Worm (Caenorhabditis elegans) whole organism, mixed stage, embryonic: ENCODE measurements around the gene srh-67.

Source experiments
- M03D4.4 ChIP-seq: sonication (generic microtip); optimal IDR thresholded peaks from 2 replicates; lab custom pipeline; 2017; ENCODE audit warnings: mild to moderate bottlenecking, missing genetic modification characterization, missing compliant biosample characterization
- bed-3 ChIP-seq: fragments of 200-800 bp; sonication (Bioruptor generic); optimal IDR thresholded peaks from 3 replicates; lab custom pipeline; 2018; ENCODE audit warnings: mild to moderate bottlenecking, missing genetic modification characterization, moderate library complexity, missing compliant biosample characterization
- blmp-1 ChIP-seq: fragments of 150-350 bp; optimal IDR thresholded peaks from 2 replicates; lab custom pipeline; 2014; ENCODE audit warnings: missing biosample characterization, missing genetic modification characterization
- ceh-39 ChIP-seq: fragments of 150-350 bp; optimal IDR thresholded peaks from 2 replicates; lab custom pipeline; 2014; ENCODE audit warnings: missing biosample characterization, missing genetic modification characterization
- ceh-43 ChIP-seq: fragments of 200-800 bp; sonication (Bioruptor generic); optimal IDR thresholded peaks from 2 replicates; lab custom pipeline; 2018; ENCODE audit warnings: mild to moderate bottlenecking, missing genetic modification characterization, moderate library complexity, missing compliant biosample characterization
- ceh-83 ChIP-seq: fragments of 200-800 bp; sonication (Bioruptor generic); optimal IDR thresholded peaks from 2 replicates; lab custom pipeline; 2018; ENCODE audit warnings: mild to moderate bottlenecking, missing genetic modification characterization, missing compliant biosample characterization
- ces-1 ChIP-seq: fragments of 150-350 bp; optimal IDR thresholded peaks from 2 replicates; lab custom pipeline; 2014; ENCODE audit warnings: missing biosample characterization, missing genetic modification reagents, missing genetic modification characterization
- cnd-1 ChIP-seq: fragments of 200-800 bp; sonication (Bioruptor generic); optimal IDR thresholded peaks from 2 replicates; lab custom pipeline; 2018; ENCODE audit warnings: mild to moderate bottlenecking, missing genetic modification characterization, missing compliant biosample characterization
- drap-1 ChIP-seq: fragments of 200-800 bp; sonication (Bioruptor generic); optimal IDR thresholded peaks from 3 replicates; lab custom pipeline; 2018; ENCODE audit warnings: mild to moderate bottlenecking, missing genetic modification characterization, missing compliant biosample characterization
- elt-1 ChIP-seq: sonication (generic microtip); optimal IDR thresholded peaks from 2 replicates; lab custom pipeline; 2017; ENCODE audit warnings: missing genetic modification characterization, mild to moderate bottlenecking, missing compliant biosample characterization, antibody characterized with exemption, moderate library complexity, borderline replicate concordance; ENCODE audit not compliant: insufficient read depth
- elt-3 ChIP-seq: fragments of 150-350 bp; optimal IDR thresholded peaks from 2 replicates; lab custom pipeline; 2014; ENCODE audit warnings: missing biosample characterization, missing genetic modification characterization
- ham-2 ChIP-seq: fragments of 200-800 bp; sonication (Bioruptor generic); optimal IDR thresholded peaks from 2 replicates; lab custom pipeline; 2018; ENCODE audit warnings: mild to moderate bottlenecking, missing genetic modification characterization, missing compliant biosample characterization
- hlh-1 ChIP-seq: fragments of 150-350 bp; optimal IDR thresholded peaks from 2 replicates; lab custom pipeline; 2014; ENCODE audit warnings: missing biosample characterization, missing genetic modification reagents, missing genetic modification characterization
- lin-13 ChIP-seq: fragments of 150-350 bp; optimal IDR thresholded peaks from 2 replicates; lab custom pipeline; 2014; ENCODE audit warnings: missing biosample characterization, missing genetic modification characterization
- lsy-2 ChIP-seq: fragments of 150-350 bp; optimal IDR thresholded peaks from 2 replicates; lab custom pipeline; 2014; ENCODE audit warnings: missing biosample characterization, missing genetic modification characterization
- mab-5 ChIP-seq: fragments of 150-350 bp; optimal IDR thresholded peaks from 2 replicates; lab custom pipeline; 2014; ENCODE audit warnings: missing biosample characterization, missing genetic modification characterization
- mep-1 ChIP-seq: fragments of 150-350 bp; optimal IDR thresholded peaks from 2 replicates; lab custom pipeline; 2017; ENCODE audit warnings: missing biosample characterization, missing genetic modification reagents, missing genetic modification characterization, inconsistent platforms
- mls-2 ChIP-seq: sonication (generic microtip); optimal IDR thresholded peaks from 2 replicates; lab custom pipeline; 2016; ENCODE audit warnings: mild to moderate bottlenecking, missing genetic modification characterization, moderate library complexity, missing compliant biosample characterization
- nhr-2 ChIP-seq: fragments of 150-350 bp; optimal IDR thresholded peaks from 2 replicates; lab custom pipeline; 2014; ENCODE audit warnings: missing biosample characterization, missing genetic modification characterization
- nhr-237 ChIP-seq: fragments of 150-350 bp; optimal IDR thresholded peaks from 2 replicates; lab custom pipeline; 2014; ENCODE audit warnings: missing biosample characterization, missing genetic modification characterization
- nhr-28 ChIP-seq: fragments of 150-350 bp; optimal IDR thresholded peaks from 2 replicates; lab custom pipeline; 2014; ENCODE audit warnings: missing biosample characterization, missing genetic modification characterization
- nhr-76 ChIP-seq: sonication (generic microtip); optimal IDR thresholded peaks from 2 replicates; lab custom pipeline; 2017; ENCODE audit warnings: missing biosample characterization, missing genetic modification characterization
- pha-4 ChIP-seq: fragments of 150-350 bp; optimal IDR thresholded peaks from 2 replicates; lab custom pipeline; 2018; ENCODE audit warnings: missing biosample characterization, missing genetic modification reagents, missing genetic modification characterization
- sem-2 ChIP-seq: fragments of 200-800 bp; sonication (Bioruptor generic); optimal IDR thresholded peaks from 2 replicates; lab custom pipeline; 2018; ENCODE audit warnings: mild to moderate bottlenecking, missing genetic modification characterization, missing compliant biosample characterization
- sptf-1 ChIP-seq: sonication (generic microtip); optimal IDR thresholded peaks from 2 replicates; lab custom pipeline; 2017; ENCODE audit warnings: mild to moderate bottlenecking, missing genetic modification characterization, moderate library complexity, missing compliant biosample characterization
- tbx-8 ChIP-seq: fragments of 200-800 bp; sonication (Bioruptor generic); optimal IDR thresholded peaks from 2 replicates; lab custom pipeline; 2018; ENCODE audit warnings: mild to moderate bottlenecking, missing genetic modification characterization, moderate library complexity, missing compliant biosample characterization
- unc-120 ChIP-seq: sonication (generic microtip); optimal IDR thresholded peaks from 2 replicates; lab custom pipeline; 2017; ENCODE audit warnings: missing genetic modification characterization, missing compliant biosample characterization; ENCODE audit not compliant: poor library complexity, severe bottlenecking
- unc-39 ChIP-seq: fragments of 150-350 bp; optimal IDR thresholded peaks from 2 replicates; lab custom pipeline; 2014; ENCODE audit warnings: missing biosample characterization, missing genetic modification characterization
- unc-62 ChIP-seq: fragments of 150-350 bp; optimal IDR thresholded peaks from 2 replicates; lab custom pipeline; 2014; ENCODE audit warnings: missing biosample characterization, missing genetic modification reagents, missing genetic modification characterization
- zip-8 ChIP-seq: fragments of 150-350 bp; optimal IDR thresholded peaks from 2 replicates; lab custom pipeline; 2014; ENCODE audit warnings: missing biosample characterization, missing genetic modification characterization
- ztf-11 ChIP-seq: fragments of 150-350 bp; optimal IDR thresholded peaks from 2 replicates; lab custom pipeline; 2014; ENCODE audit warnings: missing biosample characterization, missing genetic modification characterization

The srh-67 gene

DNA sequence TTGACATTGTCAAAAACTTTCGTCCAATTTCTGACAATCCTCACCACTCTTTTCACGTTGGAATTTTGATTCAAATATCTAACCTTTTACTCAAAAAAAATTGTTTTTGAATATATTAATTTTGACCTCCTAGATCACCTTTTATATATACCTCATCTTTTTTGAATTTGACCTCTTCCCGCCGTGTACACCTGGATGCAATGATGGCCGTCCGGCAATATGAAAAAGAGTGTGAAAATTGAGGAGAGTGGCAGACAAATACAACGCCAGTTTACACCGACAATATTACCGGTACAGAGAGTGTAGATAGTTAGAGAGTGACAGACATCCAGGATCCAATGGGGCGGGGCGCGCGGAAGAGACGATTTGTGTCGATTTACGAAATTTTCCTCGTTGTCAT, 10.9 kb downstream of the srh-67 start, which contains the start of gene ceh-99:
Gene ceh-99 (plus strand): TSS at position 366 of the 400 bp plus-strand sequence.
- TF ChIP-seq mab-5 (tag; lab: Kevin White, UChicago) (no peak), ham-2 (GFP tag; lab: Kevin White, UChicago) (no peak), bed-3 (GFP tag; lab: Kevin White, UChicago) (no peak), lin-13 (tag; lab: Kevin White, UChicago) (no peak), ceh-43 (GFP tag; lab: Kevin White, UChicago) (no peak), pha-4 (no peak), sem-2 (GFP tag; lab: Kevin White, UChicago) (no peak), ztf-11 (tag; lab: Kevin White, UChicago) (no peak), lsy-2 (tag; lab: Kevin White, UChicago) (no peak), elt-3 (tag; lab: Kevin White, UChicago) (no peak), unc-120 (tag; lab: Kevin White, UChicago) (no peak), nhr-2 (tag; lab: Kevin White, UChicago) (no peak), mls-2 (tag; lab: Kevin White, UChicago) (no peak), nhr-237 (tag; lab: Kevin White, UChicago) (no peak), ceh-39 (no peak)
- TF ChIP-seq, all 35 proteins: peak for 0

DNA sequence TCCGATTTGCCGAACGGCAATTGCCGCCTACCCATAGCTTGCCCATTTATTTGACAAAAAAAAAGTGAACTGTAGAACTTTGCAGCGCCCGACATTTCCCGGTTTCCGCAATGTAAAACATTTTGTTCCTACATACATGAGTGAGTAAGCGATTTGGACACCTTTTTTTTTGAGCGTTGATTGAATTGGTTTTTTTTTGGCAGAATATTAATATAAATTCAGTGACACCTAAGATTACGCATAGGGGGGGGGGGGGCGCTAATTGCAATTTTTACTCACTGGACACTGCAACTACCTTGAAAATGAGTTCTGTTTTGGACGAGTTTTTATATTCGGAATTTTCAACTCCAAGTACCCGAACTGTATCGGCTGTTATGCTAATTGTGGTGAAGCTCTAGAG, 16.8 kb downstream of the srh-67 start, which contains the start of gene srx-118:
Gene srx-118 (plus strand): TSS at position 301 of the 400 bp plus-strand sequence.
- TF ChIP-seq ztf-11 (tag; lab: Kevin White, UChicago) (no peak), M03D4.4 (tag; lab: Kevin White, UChicago) (no peak), drap-1 (no peak), hlh-1 (tag; lab: Kevin White, UChicago) (no peak), mab-5 (tag; lab: Kevin White, UChicago) (no peak)
- TF ChIP-seq, all 35 proteins: peak for 0

DNA sequence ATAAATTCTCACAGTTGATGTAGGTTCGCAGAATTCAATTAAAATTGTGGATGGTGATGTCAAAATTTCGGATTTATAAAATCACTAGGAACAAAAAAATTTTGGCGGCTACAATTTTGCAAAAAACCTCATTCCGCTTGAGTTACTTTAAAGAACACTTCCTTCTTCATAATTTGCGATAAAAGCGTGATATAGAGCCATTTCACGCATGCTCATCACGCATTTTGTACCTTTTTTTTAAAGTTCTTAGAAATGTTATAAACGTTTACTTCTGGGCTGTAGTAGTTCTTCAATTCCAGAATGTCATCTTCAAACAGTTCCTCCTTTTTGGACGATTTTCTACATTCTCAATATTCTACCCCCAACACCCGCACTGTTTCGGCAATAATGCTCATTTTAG, 19.2 kb downstream of the srh-67 start, which contains the start of gene srx-119:
Gene srx-119 (plus strand): TSS at position 301 of the 400 bp plus-strand sequence.
- TF ChIP-seq nhr-76 (tag; lab: Kevin White, UChicago) (no peak), ceh-83 (GFP tag; lab: Kevin White, UChicago) (no peak), zip-8 (no peak), pha-4 (no peak), ztf-11 (tag; lab: Kevin White, UChicago) (no peak), sem-2 (GFP tag; lab: Kevin White, UChicago) (no peak), unc-62 (GFP tag; lab: Kevin White, UChicago) (no peak)

DNA sequence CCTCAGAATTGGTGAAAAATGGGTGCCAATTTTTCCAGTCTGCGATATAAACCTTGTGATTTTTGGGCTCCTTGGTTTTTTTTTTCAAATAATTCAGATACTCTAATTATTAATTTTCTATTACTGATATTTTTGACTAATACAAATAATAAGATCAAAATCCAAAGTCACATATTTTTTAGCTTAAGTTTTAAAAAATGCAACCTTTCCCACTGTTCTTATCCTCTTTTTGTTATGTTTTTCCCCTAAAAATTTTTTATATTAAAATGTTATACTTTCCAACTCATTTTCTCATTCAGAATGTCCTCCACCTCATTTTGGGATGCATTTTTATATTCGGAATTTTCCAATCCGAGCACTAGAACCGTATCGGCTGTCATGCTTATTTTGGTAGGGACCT, 22.2 kb downstream of the srh-67 start, which contains the start of gene srx-120:
Gene srx-120 (plus strand): TSS at position 301 of the 400 bp plus-strand sequence.
- TF ChIP-seq tbx-8: no peak
- TF ChIP-seq nhr-2 (tag; lab: Kevin White, UChicago): no peak
- TF ChIP-seq lsy-2 (tag; lab: Kevin White, UChicago): no peak
- no peak for TF ChIP-seq cnd-1 (tag; lab: Kevin White, UChicago)
- TF ChIP-seq elt-3 (tag; lab: Kevin White, UChicago): no peak
- TF ChIP-seq mep-1 (tag; lab: Kevin White, UChicago): no peak
- no peak for TF ChIP-seq lin-13 (tag; lab: Kevin White, UChicago)
- TF ChIP-seq hlh-1 (tag; lab: Kevin White, UChicago): no peak
- TF ChIP-seq zip-8: no peak
- TF ChIP-seq elt-1 (tag; lab: Kevin White, UChicago): no peak

DNA sequence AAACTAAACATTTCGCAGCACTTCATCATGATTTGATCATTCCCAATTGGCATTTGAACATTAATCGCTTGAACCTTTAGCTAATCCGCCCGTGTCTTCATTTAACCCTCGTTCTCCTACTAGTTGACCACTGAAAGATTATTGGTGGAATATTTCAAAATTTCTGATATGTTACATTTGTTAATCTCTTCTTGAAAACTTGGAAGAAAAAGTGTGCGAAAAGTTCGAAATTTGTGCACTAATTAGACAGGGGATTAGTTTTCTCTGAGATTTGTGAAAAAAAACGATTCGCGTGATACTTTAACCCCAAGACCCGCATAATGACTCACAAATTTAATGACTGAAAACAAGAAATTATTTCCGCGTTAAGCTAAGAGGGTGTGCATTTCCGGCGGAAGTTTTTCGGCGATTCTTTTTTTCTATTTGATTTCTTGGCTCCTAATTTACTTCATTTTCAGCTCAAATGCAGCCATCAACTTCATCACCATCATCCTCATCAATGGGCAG, 26.6 kb downstream of the srh-67 start, which contains the start of gene nimk-1:
Gene nimk-1 (plus strand): TSS at position 457 of the 507 bp plus-strand sequence.
- TF ChIP-seq bed-3 (GFP tag; lab: Kevin White, UChicago) (no peak), lin-13 (tag; lab: Kevin White, UChicago) (no peak), unc-39 (tag; lab: Kevin White, UChicago) (no peak), hlh-1 (tag; lab: Kevin White, UChicago) (no peak), blmp-1 (tag; lab: Kevin White, UChicago) (no peak), tbx-8 (no peak), cnd-1 (tag; lab: Kevin White, UChicago) (no peak), nhr-28 (tag; lab: Kevin White, UChicago) (no peak), sptf-1 (no peak), nhr-237 (tag; lab: Kevin White, UChicago) (no peak), ces-1 (GFP tag; lab: Kevin White, UChicago) (no peak), unc-62 (GFP tag; lab: Kevin White, UChicago) (no peak), nhr-76 (tag; lab: Kevin White, UChicago) (no peak)
